Fruit fly (Drosophila melanogaster): ENCODE data around the gene Rbp1-like.

Gene Rbp1-like

DNA sequence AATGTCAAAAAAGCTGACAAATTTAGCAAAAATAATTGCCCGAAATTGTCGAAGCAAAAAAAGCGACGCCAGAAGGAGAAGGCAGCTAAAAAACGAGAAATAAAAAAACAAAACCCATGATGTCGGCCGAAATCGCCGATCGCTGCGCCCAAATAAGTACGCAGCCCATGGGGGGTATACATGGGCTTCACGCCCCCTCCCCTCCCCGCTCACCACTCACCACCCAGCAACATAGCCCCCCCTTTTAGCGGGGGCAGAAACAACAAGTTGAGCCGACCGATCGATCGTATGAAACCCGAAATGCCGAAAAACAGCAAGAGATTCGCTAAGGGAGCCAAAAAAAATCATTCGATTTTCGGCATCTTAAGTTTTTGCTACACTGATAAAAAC is 11.3 kb upstream of the Rbp1-like start:
- TF ChIP-seq CG17801 (GFP tag; optimal IDR thresholded peaks at IDR 0.05; ENCODE audit: partially characterized antibody): peak; percentile 78

DNA sequence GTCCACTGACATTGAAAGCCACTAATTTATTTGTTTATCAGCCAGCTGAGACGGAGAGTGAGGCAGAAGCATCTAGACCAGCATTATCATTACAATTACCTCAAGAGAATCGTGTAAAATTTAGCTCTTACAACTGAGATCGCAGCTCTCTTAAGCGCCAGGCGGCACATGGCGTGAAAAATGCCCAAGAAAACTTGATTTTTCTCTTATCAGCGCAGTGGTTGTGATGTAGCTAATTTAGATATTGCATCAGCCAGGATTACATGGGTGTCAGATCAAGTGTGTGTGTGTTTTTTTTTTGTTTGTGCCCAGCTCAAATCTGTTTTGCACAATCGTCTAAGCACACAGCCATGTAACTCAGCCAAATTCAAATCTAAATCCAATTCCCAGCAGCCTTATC is 10.3 kb upstream of the Rbp1-like start:
- TF ChIP-seq CG17801 (GFP tag; optimal IDR thresholded peaks at IDR 0.05; ENCODE audit: partially characterized antibody): no peak

DNA sequence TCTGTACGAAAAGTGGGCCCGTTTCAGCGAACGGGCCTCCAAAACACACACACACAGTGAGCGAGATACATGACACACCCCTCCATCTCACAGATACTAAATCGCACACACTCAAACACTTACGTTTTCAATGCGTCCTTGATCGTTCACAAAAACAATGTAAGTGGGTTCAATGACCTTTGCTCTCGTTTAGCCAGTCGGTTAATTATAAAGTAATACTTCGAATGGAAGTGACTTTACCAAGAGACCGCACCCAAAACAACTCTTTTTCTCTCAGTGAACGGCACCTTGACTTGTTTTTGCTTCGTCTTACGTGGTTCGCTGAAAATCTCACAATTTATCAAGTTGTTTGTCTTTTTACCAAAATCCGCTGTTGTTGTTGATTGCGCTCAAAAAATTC is 9.7 kb upstream of the Rbp1-like start:
- TF ChIP-seq CG17801 (GFP tag; optimal IDR thresholded peaks at IDR 0.05; ENCODE audit: partially characterized antibody): no peak

DNA sequence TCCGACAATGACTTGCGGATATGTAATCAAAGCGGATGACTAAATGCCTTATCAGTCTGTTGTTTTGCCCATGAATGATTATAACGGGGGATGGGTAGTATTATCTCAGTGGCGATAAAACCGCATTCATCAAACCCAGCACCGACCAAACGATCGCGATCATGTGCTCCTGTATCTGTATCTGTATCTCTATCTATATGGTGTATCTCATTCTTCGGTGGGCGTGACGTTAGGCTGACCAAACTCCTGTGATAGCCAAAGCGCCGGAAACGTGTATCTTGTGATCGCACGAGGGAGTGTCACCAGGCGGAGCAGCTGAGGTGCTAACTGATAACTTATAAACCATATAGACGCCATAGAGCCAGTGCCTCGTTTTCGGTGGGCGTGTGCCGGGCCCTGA is 8.1 kb upstream of the Rbp1-like start:
- no peak for TF ChIP-seq CG17801 (GFP tag; optimal IDR thresholded peaks at IDR 0.05; ENCODE audit: partially characterized antibody)

DNA sequence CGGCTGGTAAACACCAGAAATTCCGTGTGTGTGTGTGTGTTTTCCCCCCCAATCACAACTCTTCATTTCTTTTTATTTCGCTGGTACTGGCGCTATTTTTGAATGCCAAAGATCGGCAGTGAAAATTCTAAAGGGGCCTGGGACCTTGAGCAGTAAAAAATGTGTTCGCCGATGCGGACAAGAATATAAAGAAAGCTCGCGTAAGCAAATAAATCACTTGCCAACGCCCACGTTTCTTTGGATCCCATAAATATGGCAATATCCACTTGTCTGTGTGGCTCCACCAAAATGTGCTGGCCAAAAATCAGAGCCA is 7.3 kb upstream of the Rbp1-like start:
- no peak for TF ChIP-seq CG17801 (GFP tag; optimal IDR thresholded peaks at IDR 0.05; ENCODE audit: partially characterized antibody)

DNA sequence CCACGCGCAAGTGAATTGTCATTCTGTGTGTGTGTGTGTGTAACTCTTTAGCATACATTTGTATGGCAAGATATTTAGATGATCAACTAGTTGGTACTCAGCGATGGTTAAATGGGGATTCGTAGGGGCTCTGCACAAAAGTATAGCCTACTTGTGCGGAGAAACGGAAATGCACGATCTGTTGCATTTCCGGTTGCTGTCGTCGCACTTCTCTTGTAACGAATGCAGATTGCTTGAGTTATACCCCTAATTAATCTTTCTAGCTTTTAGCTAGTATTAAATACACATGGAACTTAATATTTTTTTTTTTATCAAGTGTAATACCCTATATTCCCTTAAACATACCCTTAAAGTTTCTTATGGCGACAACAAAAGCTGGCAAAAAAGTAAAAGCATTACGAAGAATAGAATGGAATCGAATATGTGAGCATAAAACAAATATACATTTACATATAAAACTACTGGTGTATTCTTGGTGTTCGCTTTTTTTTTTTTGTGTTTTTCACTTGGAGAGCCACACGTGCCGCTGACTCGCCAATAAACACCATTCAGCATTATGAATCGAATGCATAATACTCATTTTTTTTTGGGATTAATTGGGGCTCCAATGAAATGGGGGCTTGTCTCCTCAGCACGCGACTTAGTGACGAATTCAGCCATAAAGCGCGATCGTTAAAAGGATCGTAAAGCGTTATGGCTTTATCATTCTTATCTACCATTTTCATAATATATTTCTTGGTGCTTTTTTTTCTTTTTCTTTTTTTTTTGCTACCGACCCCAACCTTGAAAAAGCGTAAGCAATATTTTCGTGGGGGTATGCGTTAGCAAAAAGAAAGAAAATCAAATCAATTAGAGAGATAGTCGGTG is 6.7 kb upstream of the Rbp1-like start:
- TF ChIP-seq CG17801 (GFP tag; optimal IDR thresholded peaks at IDR 0.05; ENCODE audit: partially characterized antibody): no peak

DNA sequence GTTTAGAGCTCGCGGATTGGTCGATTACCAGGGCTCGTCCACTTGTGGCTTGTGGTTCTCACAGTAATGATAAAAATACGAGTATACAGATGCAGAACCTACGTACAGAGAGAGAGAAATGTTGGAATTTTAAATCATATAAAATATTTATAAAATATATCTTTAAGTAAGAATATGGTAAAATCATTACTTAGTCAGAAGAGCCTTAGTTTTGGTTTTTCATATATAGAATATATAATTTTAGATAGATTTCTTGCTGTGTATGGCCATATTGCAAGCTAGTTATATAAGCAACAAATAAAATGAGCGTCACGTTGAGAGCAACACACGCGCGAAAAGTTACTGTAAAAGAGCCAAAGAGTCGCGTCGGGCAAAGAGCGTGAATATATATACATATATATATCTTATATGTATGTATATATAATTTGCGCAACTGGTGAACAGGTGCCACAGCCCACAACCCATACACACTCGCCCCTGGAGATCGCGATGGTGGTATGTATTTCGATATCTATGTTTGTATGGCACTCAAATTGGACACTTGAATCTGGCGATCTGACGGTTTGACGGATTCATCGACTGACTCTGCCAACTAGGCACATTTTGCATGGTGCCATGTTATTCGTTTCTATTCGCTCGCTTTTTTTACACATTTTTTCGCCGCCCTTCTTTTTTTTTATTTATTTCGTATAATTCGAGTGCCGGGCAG is 5.9 kb upstream of the Rbp1-like start:
- TF ChIP-seq CG17801 (GFP tag; optimal IDR thresholded peaks at IDR 0.05; ENCODE audit: partially characterized antibody): peak; percentile 97

DNA sequence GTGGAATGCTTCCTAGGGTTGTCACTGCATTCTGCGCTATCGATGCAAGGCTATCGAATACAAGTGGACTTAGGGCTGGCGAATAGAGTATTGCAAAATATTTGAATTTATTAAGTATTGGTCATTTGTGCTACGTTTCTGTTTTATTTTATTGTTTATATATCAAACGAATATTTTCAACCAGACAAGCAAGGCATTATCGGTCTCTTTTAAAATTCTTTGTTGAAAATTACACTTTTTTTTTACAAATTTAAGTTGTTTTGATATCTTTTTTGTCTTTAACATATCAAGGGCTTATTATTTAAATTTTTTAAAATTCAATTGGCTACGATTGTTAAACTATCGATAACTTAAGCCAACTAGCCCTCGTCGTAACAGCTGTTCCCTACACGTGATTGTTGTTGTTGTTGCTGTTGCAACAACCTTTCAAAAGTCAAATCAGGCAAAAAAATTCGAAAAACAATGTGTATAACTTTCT is 2.7 kb upstream of the Rbp1-like start, which contains the start of the genes Ype and CG1662:
TSS of gene Ype (minus strand) at position 45 of the 478 bp plus-strand sequence.
TSS of gene CG1662 (plus strand) at position 191 of the 478 bp plus-strand sequence.
- TF ChIP-seq CG17801 (GFP tag; optimal IDR thresholded peaks at IDR 0.05; ENCODE audit: partially characterized antibody): peak; percentile 71

DNA sequence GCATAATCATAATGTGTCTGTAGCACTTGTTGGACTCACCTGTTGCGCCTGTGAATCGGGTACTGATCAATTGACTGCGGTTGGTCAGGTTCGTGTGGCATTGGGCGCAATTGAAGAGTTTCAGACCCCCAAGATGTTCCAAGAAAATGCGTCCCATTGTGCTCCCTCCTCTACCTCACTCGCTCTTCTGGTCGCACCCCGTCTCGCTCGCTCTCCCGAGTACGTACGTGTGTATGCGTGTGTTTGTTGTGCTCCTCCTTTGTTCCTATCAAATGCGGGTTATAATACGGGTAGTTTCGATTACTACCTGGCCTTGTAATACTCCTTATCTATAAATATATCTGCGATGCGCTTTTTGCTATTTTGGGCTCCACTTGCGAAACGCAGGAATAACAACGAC is 2.1 kb upstream of the Rbp1-like start:
- TF ChIP-seq CG17801 (GFP tag; optimal IDR thresholded peaks at IDR 0.05; ENCODE audit: partially characterized antibody): no peak

DNA sequence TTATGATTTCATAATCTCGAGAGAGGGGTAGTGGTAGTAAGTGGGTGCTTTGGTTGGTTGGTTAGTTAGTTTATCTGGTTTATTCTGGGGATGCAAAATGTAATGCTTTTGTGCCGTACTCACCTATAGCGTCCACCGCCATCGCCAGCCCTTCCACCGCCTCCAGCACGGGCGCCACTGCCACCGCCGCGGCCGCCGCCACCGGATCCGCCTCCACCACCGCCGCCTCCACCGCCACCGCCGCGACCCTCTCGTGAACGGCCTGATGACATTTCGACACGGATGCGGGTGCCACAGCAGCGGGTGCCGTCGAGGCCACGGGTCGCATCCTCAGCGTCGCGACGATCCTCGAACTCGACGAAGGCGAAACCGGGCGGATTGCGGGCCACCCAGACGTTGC is 500 bp downstream of the Rbp1-like start:
- no peak for TF ChIP-seq CG17801 (GFP tag; optimal IDR thresholded peaks at IDR 0.05; ENCODE audit: partially characterized antibody)

DNA sequence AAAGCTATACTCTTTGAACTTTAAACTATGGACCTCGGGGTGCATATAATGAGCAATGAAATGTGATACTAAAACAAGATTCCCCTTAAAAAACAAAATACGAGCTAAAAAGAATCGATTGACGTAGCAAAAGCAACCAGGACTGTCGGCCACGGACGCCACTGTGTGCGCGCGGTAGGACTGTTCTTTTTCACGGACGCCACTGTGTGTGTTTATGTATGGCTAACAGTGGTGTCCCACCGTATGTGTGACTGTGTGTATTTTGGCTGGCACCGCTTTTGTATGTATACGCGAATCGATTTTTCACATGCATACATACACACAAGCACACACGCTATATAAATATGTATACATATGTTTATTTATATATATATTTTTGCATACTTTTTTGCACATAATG is 907 bp downstream of the Rbp1-like start:
- TF ChIP-seq CG17801 (GFP tag; optimal IDR thresholded peaks at IDR 0.05; ENCODE audit: partially characterized antibody): peak; percentile 26

DNA sequence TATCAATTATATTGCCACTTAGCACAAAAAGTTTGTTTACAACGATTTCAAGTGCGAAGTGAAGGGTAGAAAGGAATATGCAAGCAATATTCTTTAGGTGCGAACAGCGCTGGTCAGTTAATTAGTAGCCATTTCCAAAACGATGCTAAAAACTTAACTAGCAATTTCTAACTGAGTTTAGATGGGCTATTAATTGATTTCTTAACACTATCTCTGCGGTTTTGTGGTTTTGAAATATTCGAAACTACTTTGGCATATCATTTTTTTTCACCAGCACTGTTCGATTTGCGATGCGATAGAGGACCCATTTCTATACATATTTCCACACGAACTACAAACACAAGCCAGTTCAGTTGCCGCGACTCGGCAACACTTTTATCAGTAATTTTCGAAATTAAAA is 8.2 kb downstream of the Rbp1-like start:
- peak; percentile 73 for TF ChIP-seq CG17801 (GFP tag; optimal IDR thresholded peaks at IDR 0.05; ENCODE audit: partially characterized antibody)

DNA sequence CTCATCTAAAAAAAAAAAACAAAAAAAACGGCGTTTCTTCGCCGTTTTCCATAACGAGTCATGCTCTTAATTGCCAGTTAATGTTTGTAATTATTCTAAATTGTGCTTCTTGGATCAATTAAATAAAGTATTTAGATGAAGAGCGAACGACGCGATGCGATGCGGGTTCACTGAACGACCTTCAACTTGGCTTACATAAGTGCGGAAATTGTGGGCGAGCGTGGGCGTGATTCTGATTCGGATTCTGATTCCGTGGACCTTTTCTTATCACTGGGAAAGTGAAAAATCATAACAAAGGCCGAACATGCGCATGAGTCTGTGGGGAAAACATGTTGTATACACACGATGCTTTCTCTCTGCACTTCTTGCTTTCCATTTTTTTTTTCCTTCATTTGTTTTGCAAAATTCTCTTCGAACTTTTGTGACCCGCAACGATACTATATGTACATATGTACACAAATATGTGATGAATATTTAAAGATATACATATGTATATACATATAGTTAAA is 9.1 kb downstream of the Rbp1-like start:
- no peak for TF ChIP-seq CG17801 (GFP tag; optimal IDR thresholded peaks at IDR 0.05; ENCODE audit: partially characterized antibody)

DNA sequence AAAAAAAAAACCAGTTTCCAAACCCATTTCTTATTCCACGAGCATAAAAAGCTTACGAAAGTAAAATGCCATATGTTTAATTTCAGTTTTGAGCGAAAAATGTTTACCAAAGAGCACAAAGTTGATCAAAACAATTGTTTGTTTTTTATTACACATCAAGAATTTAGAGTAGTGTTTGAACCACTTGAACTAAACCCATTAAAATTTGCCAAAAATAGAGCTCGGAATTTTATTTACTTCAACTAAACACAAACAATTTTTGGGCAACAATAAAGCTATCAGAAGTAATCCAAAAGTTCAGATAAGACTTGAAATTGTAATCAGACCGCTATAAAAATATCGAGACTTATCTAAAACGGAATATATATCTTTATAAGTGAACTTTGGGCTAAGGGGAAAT is 9.7 kb downstream of the Rbp1-like start:
- no peak for TF ChIP-seq CG17801 (GFP tag; optimal IDR thresholded peaks at IDR 0.05; ENCODE audit: partially characterized antibody)

DNA sequence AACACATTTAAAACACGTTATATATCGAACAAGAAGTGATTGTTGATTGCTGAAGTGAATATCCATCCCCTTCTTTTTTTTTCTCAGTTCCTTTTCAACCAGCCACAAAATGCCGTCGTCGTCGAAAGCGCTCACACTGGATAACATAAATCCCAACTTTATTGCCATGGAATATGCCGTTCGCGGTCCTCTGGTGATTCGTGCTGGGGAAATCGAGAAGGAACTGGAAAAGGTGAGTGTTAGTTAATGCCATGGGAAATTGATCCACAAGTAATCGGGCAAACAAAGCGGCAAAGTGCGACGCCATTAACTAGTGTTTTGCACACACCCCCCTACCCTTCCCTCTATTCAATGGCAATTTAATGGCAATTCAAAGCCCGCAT is 10.5 kb downstream of the Rbp1-like start:
- TF ChIP-seq CG17801 (GFP tag; optimal IDR thresholded peaks at IDR 0.05; ENCODE audit: partially characterized antibody): no peak

Data from ovary, adult (tissue).